Worm (Caenorhabditis elegans) whole organism, L3 larva: ENCODE data around the gene F32D8.8.

Experiments
- ZK546.5 ChIP-seq: sonication (generic microtip); optimal IDR thresholded peaks from 2 replicates; lab custom pipeline; 2017; ENCODE audit warnings: missing biosample characterization, missing genetic modification characterization
- aly-2 ChIP-seq: fragments of 150-350 bp; optimal IDR thresholded peaks from 2 replicates; lab custom pipeline; 2014; ENCODE audit warnings: missing biosample characterization, missing genetic modification characterization
- ceh-16 ChIP-seq: sonication (generic microtip); optimal IDR thresholded peaks from 2 replicates; lab custom pipeline; 2017; ENCODE audit warnings: missing biosample characterization, missing genetic modification characterization
- ceh-28 ChIP-seq: fragments of 150-350 bp; optimal IDR thresholded peaks from 2 replicates; lab custom pipeline; 2014; ENCODE audit warnings: missing biosample characterization, missing genetic modification reagents, missing genetic modification characterization
- ceh-82 ChIP-seq: fragments of 150-350 bp; optimal IDR thresholded peaks from 2 replicates; lab custom pipeline; 2014; ENCODE audit warnings: missing biosample characterization, missing genetic modification characterization
- ceh-9 ChIP-seq: sonication (generic microtip); optimal IDR thresholded peaks from 2 replicates; lab custom pipeline; 2018; ENCODE audit warnings: missing biosample characterization, missing genetic modification characterization
- egl-27 ChIP-seq: sonication (generic microtip); optimal IDR thresholded peaks from 4 replicates; lab custom pipeline; 2017; ENCODE audit warnings: missing biosample characterization, missing genetic modification reagents, missing genetic modification characterization
- egl-5 ChIP-seq: fragments of 150-350 bp; optimal IDR thresholded peaks from 2 replicates; lab custom pipeline; 2017; ENCODE audit warnings: missing biosample characterization, missing genetic modification reagents, missing genetic modification characterization, inconsistent platforms
- elt-1 ChIP-seq: fragments of 150-350 bp; optimal IDR thresholded peaks from 2 replicates; lab custom pipeline; 2014; ENCODE audit warnings: missing biosample characterization, missing genetic modification characterization
- elt-2 ChIP-seq: sonication (generic microtip); optimal IDR thresholded peaks from 2 replicates; lab custom pipeline; 2016; ENCODE audit warnings: missing genetic modification reagents, mild to moderate bottlenecking, missing genetic modification characterization, missing compliant biosample characterization
- eor-1 ChIP-seq, 2 experiments: fragments of 150-350 bp; optimal IDR thresholded peaks; 2 replicates each; lab custom pipeline; 2014 to 2018; ENCODE audit warnings: missing biosample characterization in 2 of 2, missing genetic modification characterization in 2 of 2
- fkh-10 ChIP-seq: sonication (generic microtip); optimal IDR thresholded peaks from 2 replicates; lab custom pipeline; 2017; ENCODE audit warnings: missing biosample characterization, missing genetic modification reagents, missing genetic modification characterization
- fkh-2 ChIP-seq: fragments of 150-350 bp; optimal IDR thresholded peaks from 2 replicates; lab custom pipeline; 2014; ENCODE audit warnings: missing biosample characterization, missing genetic modification reagents, missing genetic modification characterization
- hmg-11 ChIP-seq: sonication (generic microtip); optimal IDR thresholded peaks from 2 replicates; lab custom pipeline; 2016; ENCODE audit warnings: missing genetic modification characterization, missing compliant biosample characterization
- jun-1 ChIP-seq: fragments of 150-350 bp; optimal IDR thresholded peaks from 2 replicates; lab custom pipeline; 2014; ENCODE audit warnings: missing biosample characterization, missing genetic modification reagents, missing genetic modification characterization
- lin-15B ChIP-seq: fragments of 150-350 bp; optimal IDR thresholded peaks from 2 replicates; lab custom pipeline; 2014; ENCODE audit warnings: missing biosample characterization, missing genetic modification characterization
- lin-39 ChIP-seq: fragments of 150-350 bp; optimal IDR thresholded peaks from 2 replicates; lab custom pipeline; 2018; ENCODE audit warnings: missing biosample characterization, missing genetic modification reagents, missing genetic modification characterization
- lsy-12 ChIP-seq: sonication (generic microtip); optimal IDR thresholded peaks from 2 replicates; lab custom pipeline; 2016; ENCODE audit warnings: mild to moderate bottlenecking, missing genetic modification characterization, missing compliant biosample characterization
- mdl-1 ChIP-seq: fragments of 150-350 bp; optimal IDR thresholded peaks from 2 replicates; lab custom pipeline; 2014; ENCODE audit warnings: missing biosample characterization, missing genetic modification characterization
- mml-1 ChIP-seq: fragments of 150-350 bp; sonication (generic microtip); optimal IDR thresholded peaks from 3 replicates; lab custom pipeline; 2014; ENCODE audit warnings: missing biosample characterization, missing genetic modification characterization
- nfya-1 ChIP-seq: sonication (generic microtip); optimal IDR thresholded peaks from 2 replicates; lab custom pipeline; 2017; ENCODE audit warnings: missing genetic modification characterization, mild to moderate bottlenecking, missing compliant biosample characterization, antibody characterized with exemption, moderate library complexity; ENCODE audit not compliant: insufficient read depth
- nhr-11 ChIP-seq: fragments of 150-350 bp; optimal IDR thresholded peaks from 2 replicates; lab custom pipeline; 2014; ENCODE audit warnings: missing biosample characterization, missing genetic modification characterization
- nhr-12 ChIP-seq: fragments of 150-350 bp; optimal IDR thresholded peaks from 2 replicates; lab custom pipeline; 2014; ENCODE audit warnings: missing biosample characterization, missing genetic modification characterization
- nhr-23 ChIP-seq: fragments of 150-350 bp; optimal IDR thresholded peaks from 2 replicates; lab custom pipeline; 2014; ENCODE audit warnings: missing biosample characterization, missing genetic modification reagents, missing genetic modification characterization
- nhr-237 ChIP-seq: fragments of 150-350 bp; optimal IDR thresholded peaks from 2 replicates; lab custom pipeline; 2014; ENCODE audit warnings: missing biosample characterization, missing genetic modification characterization
- nhr-43 ChIP-seq: sonication (generic microtip); optimal IDR thresholded peaks from 2 replicates; lab custom pipeline; 2016; ENCODE audit warnings: mild to moderate bottlenecking, missing genetic modification characterization, missing compliant biosample characterization; ENCODE audit not compliant: poor library complexity, severe bottlenecking
- nhr-76 ChIP-seq: fragments of 150-350 bp; sonication (generic microtip); optimal IDR thresholded peaks from 5 replicates; lab custom pipeline; 2014; ENCODE audit warnings: missing biosample characterization, missing genetic modification characterization
- pha-4 ChIP-seq: fragments of 150-350 bp; optimal IDR thresholded peaks from 2 replicates; lab custom pipeline; 2014; ENCODE audit warnings: missing biosample characterization, missing genetic modification reagents, missing genetic modification characterization
- pqm-1 ChIP-seq: fragments of 150-350 bp; optimal IDR thresholded peaks from 2 replicates; lab custom pipeline; 2017; ENCODE audit warnings: missing biosample characterization, missing genetic modification characterization, inconsistent platforms
- sea-2 ChIP-seq: fragments of 150-350 bp; sonication (generic microtip); optimal IDR thresholded peaks from 4 replicates; lab custom pipeline; 2014; ENCODE audit warnings: missing biosample characterization, missing genetic modification reagents, missing genetic modification characterization
- skn-1 ChIP-seq: fragments of 150-350 bp; optimal IDR thresholded peaks from 2 replicates; lab custom pipeline; 2014; ENCODE audit warnings: missing biosample characterization, missing genetic modification characterization
- snpc-4 ChIP-seq: fragments of 150-350 bp; optimal IDR thresholded peaks from 2 replicates; lab custom pipeline; 2014; ENCODE audit warnings: missing biosample characterization, missing genetic modification characterization
- tbx-2 ChIP-seq: sonication (generic microtip); optimal IDR thresholded peaks from 2 replicates; lab custom pipeline; 2016; ENCODE audit warnings: mild to moderate bottlenecking, missing genetic modification characterization, missing compliant biosample characterization
- unc-62 ChIP-seq: fragments of 150-350 bp; sonication (generic microtip); optimal IDR thresholded peaks from 4 replicates; lab custom pipeline; 2014; ENCODE audit warnings: missing biosample characterization, missing genetic modification reagents, missing genetic modification characterization
- zag-1 ChIP-seq: fragments of 150-350 bp; optimal IDR thresholded peaks from 2 replicates; lab custom pipeline; 2014; ENCODE audit warnings: missing biosample characterization, missing genetic modification characterization
- ztf-4 ChIP-seq: fragments of 150-350 bp; optimal IDR thresholded peaks from 2 replicates; lab custom pipeline; 2014; ENCODE audit warnings: missing biosample characterization, missing genetic modification characterization

The F32D8.8 gene

ce11 chrV:10923229-10923628 lies 20.6 kb upstream of the F32D8.8 start, which contains the start of gene F58B4.7:
Gene F58B4.7 (minus strand): TSS chrV:10923329.
- no peak for TF ChIP-seq lin-39
- TF ChIP-seq egl-5 (tag; lab: Kevin White, UChicago): no peak
- TF ChIP-seq aly-2 (tag; lab: Kevin White, UChicago): no peak
- no peak for TF ChIP-seq ceh-28 (tag; lab: Kevin White, UChicago)
- TF ChIP-seq skn-1 (tag; lab: Kevin White, UChicago): no peak
- no peak for TF ChIP-seq nhr-76 (tag; lab: Kevin White, UChicago)
- TF ChIP-seq nhr-12 (tag; lab: Kevin White, UChicago): no peak
- TF ChIP-seq zag-1: no peak
- TF ChIP-seq fkh-10: no peak
- TF ChIP-seq nhr-11 (tag; lab: Kevin White, UChicago): no peak
- TF ChIP-seq lin-15B (tag; lab: Kevin White, UChicago): no peak
- TF ChIP-seq ztf-4: no peak
- no peak for TF ChIP-seq fkh-2 (tag; lab: Kevin White, UChicago)
- no peak for TF ChIP-seq snpc-4 (tag; lab: Kevin White, UChicago)
- no peak for TF ChIP-seq ZK546.5 (tag; lab: Kevin White, UChicago)
- TF ChIP-seq eor-1 (tag; optimal IDR thresholded peaks at IDR 0.05; lab: Kevin White, UChicago): no peak
- TF ChIP-seq egl-27: no peak

ce11 chrV:10921747-10922146 lies 19.2 kb upstream of the F32D8.8 start, which contains the start of gene nas-31:
Gene nas-31 (minus strand): TSS chrV:10921847.
- TF ChIP-seq elt-2 (tag; lab: Kevin White, UChicago) (no peak), mml-1 (no peak), lsy-12 (tag; lab: Kevin White, UChicago) (no peak), tbx-2 (tag; lab: Kevin White, UChicago) (no peak), nhr-11 (tag; lab: Kevin White, UChicago) (no peak), pha-4 (tag; lab: Kevin White, UChicago) (no peak), jun-1 (no peak), ceh-9 (no peak), ceh-16 (tag; lab: Kevin White, UChicago) (no peak), nhr-12 (tag; lab: Kevin White, UChicago) (no peak), aly-2 (tag; lab: Kevin White, UChicago) (no peak), egl-27 (no peak), pqm-1 (tag; lab: Kevin White, UChicago) (no peak), nhr-23 (tag; lab: Kevin White, UChicago) (no peak), fkh-10 (no peak), nhr-237 (tag; lab: Kevin White, UChicago) (no peak), sea-2 (GFP tag; lab: Kevin White, UChicago) (no peak), nhr-43 (tag; lab: Kevin White, UChicago) (no peak), hmg-11 (no peak)

- TF ChIP-seq sea-2 (GFP tag; lab: Kevin White, UChicago) (no peak), mml-1 (no peak)
Observed at ce11 chrV:10918373-10918772, 15.8 kb upstream of the F32D8.8 start, which contains the start of gene F58B4.2. Gene F58B4.2 (minus strand): TSS chrV:10918473.

- peak; percentile 15 for TF ChIP-seq nfya-1 (tag; lab: Kevin White, UChicago)
- TF ChIP-seq ceh-9: no peak
- peak; percentile 82 for TF ChIP-seq unc-62 (GFP tag; lab: Kevin White, UChicago)
- peak; percentile 76 for TF ChIP-seq elt-1
Observed at ce11 chrV:10915922-10916321, 13.3 kb upstream of the F32D8.8 start.

- TF ChIP-seq ceh-82 (tag; lab: Kevin White, UChicago) (no peak), mdl-1 (tag; lab: Kevin White, UChicago) (no peak), egl-27 (no peak), sea-2 (GFP tag; lab: Kevin White, UChicago) (no peak), nfya-1 (tag; lab: Kevin White, UChicago) (no peak), ceh-16 (tag; lab: Kevin White, UChicago) (no peak)
Observed at ce11 chrV:10909959-10910358, 7.4 kb upstream of the F32D8.8 start.
